Worm (Caenorhabditis elegans) whole organism, late embryonic: ENCODE results near the gene frpr-6.

Experiments used
- C38D4.7 ChIP-seq: fragments of 200-800 bp; sonication (Bioruptor generic); optimal IDR thresholded peaks from 2 replicates; lab custom pipeline; 2018; ENCODE audit warnings: mild to moderate bottlenecking, missing genetic modification characterization, moderate library complexity, missing compliant biosample characterization
- F13H6.1 ChIP-seq: sonication (generic microtip); optimal IDR thresholded peaks from 2 replicates; lab custom pipeline; 2016; ENCODE audit warnings: missing genetic modification characterization, missing compliant biosample characterization
- K02D7.2 ChIP-seq: sonication (generic microtip); optimal IDR thresholded peaks from 2 replicates; lab custom pipeline; 2017; ENCODE audit warnings: mild to moderate bottlenecking, missing genetic modification characterization, missing compliant biosample characterization
- ahr-1 ChIP-seq: sonication (generic microtip); optimal IDR thresholded peaks from 2 replicates; lab custom pipeline; 2016; ENCODE audit warnings: missing genetic modification characterization, missing compliant biosample characterization
- ama-1 ChIP-seq: fragments of 150-350 bp; optimal IDR thresholded peaks from 2 replicates; lab custom pipeline; 2014
- ceh-14 ChIP-seq: sonication (generic microtip); optimal IDR thresholded peaks from 2 replicates; lab custom pipeline; 2016; ENCODE audit warnings: missing genotype, missing genetic modification characterization, missing compliant biosample characterization
- ceh-18 ChIP-seq: sonication (generic microtip); optimal IDR thresholded peaks from 2 replicates; lab custom pipeline; 2016; ENCODE audit warnings: missing genetic modification characterization, missing compliant biosample characterization
- ceh-19 ChIP-seq: fragments of 200-800 bp; sonication (Bioruptor generic); optimal IDR thresholded peaks from 2 replicates; lab custom pipeline; 2018; ENCODE audit warnings: mild to moderate bottlenecking, missing genetic modification characterization, missing compliant biosample characterization
- ceh-2 ChIP-seq: sonication (generic microtip); optimal IDR thresholded peaks from 2 replicates; lab custom pipeline; 2016; ENCODE audit warnings: missing genotype, missing genetic modification characterization, missing compliant biosample characterization
- ceh-24 ChIP-seq: sonication (generic microtip); optimal IDR thresholded peaks from 2 replicates; lab custom pipeline; 2016; ENCODE audit warnings: mild to moderate bottlenecking, missing genetic modification characterization, missing compliant biosample characterization
- ceh-30 ChIP-seq: fragments of 150-350 bp; optimal IDR thresholded peaks from 2 replicates; lab custom pipeline; 2014; ENCODE audit warnings: missing biosample characterization, missing genetic modification characterization
- ceh-31 ChIP-seq: sonication (generic microtip); optimal IDR thresholded peaks from 2 replicates; lab custom pipeline; 2016; ENCODE audit warnings: missing genetic modification characterization, missing compliant biosample characterization
- ceh-48 ChIP-seq: sonication (generic microtip); optimal IDR thresholded peaks from 2 replicates; lab custom pipeline; 2016; ENCODE audit warnings: missing genetic modification characterization, inconsistent platforms, missing compliant biosample characterization
- ceh-9 ChIP-seq: sonication (generic microtip); optimal IDR thresholded peaks from 2 replicates; lab custom pipeline; 2016; ENCODE audit warnings: mild to moderate bottlenecking, missing genetic modification characterization, inconsistent platforms, missing compliant biosample characterization
- che-1 ChIP-seq: sonication (generic microtip); optimal IDR thresholded peaks from 2 replicates; lab custom pipeline; 2016; ENCODE audit warnings: mild to moderate bottlenecking, missing genetic modification characterization, missing compliant biosample characterization
- dmd-4 ChIP-seq: sonication (generic microtip); optimal IDR thresholded peaks from 2 replicates; lab custom pipeline; 2016; ENCODE audit warnings: borderline replicate concordance, missing genetic modification characterization, missing compliant biosample characterization
- dve-1 ChIP-seq: sonication (generic microtip); optimal IDR thresholded peaks from 2 replicates; lab custom pipeline; 2017; ENCODE audit warnings: antibody characterized with exemption, mild to moderate bottlenecking, missing genetic modification characterization, missing compliant biosample characterization
- ets-4 ChIP-seq: sonication (generic microtip); optimal IDR thresholded peaks from 2 replicates; lab custom pipeline; 2016; ENCODE audit warnings: missing genetic modification characterization, missing compliant biosample characterization
- eyg-1 ChIP-seq: sonication (generic microtip); optimal IDR thresholded peaks from 2 replicates; lab custom pipeline; 2016; ENCODE audit warnings: missing genotype, missing genetic modification characterization, missing compliant biosample characterization
- fax-1 ChIP-seq: sonication (generic microtip); optimal IDR thresholded peaks from 2 replicates; lab custom pipeline; 2016; ENCODE audit warnings: missing genotype, missing genetic modification characterization, missing compliant biosample characterization
- gmeb-2 ChIP-seq: sonication (generic microtip); optimal IDR thresholded peaks from 2 replicates; lab custom pipeline; 2016; ENCODE audit warnings: missing genetic modification characterization, inconsistent platforms, missing compliant biosample characterization
- hlh-13 ChIP-seq: fragments of 200-800 bp; sonication (Bioruptor generic); optimal IDR thresholded peaks from 2 replicates; lab custom pipeline; 2018; ENCODE audit warnings: mild to moderate bottlenecking, missing genetic modification characterization, missing compliant biosample characterization
- hlh-15 ChIP-seq: sonication (generic microtip); optimal IDR thresholded peaks from 2 replicates; lab custom pipeline; 2016; ENCODE audit warnings: missing genetic modification characterization, missing compliant biosample characterization
- hlh-6 ChIP-seq: sonication (generic microtip); optimal IDR thresholded peaks from 2 replicates; lab custom pipeline; 2016; ENCODE audit warnings: missing genotype, missing genetic modification characterization, missing compliant biosample characterization
- hlh-8 ChIP-seq: sonication (generic microtip); optimal IDR thresholded peaks from 2 replicates; lab custom pipeline; 2016; ENCODE audit warnings: missing genotype, missing genetic modification characterization, missing compliant biosample characterization
- lim-6 ChIP-seq: sonication (generic microtip); optimal IDR thresholded peaks from 2 replicates; lab custom pipeline; 2016; ENCODE audit warnings: missing genetic modification characterization, missing compliant biosample characterization
- lin-11 ChIP-seq: fragments of 200-800 bp; sonication (Bioruptor generic); optimal IDR thresholded peaks from 2 replicates; lab custom pipeline; 2018; ENCODE audit warnings: mild to moderate bottlenecking, missing genetic modification characterization, missing compliant biosample characterization
- mec-3 ChIP-seq: sonication (generic microtip); optimal IDR thresholded peaks from 2 replicates; lab custom pipeline; 2016; ENCODE audit warnings: borderline replicate concordance, missing genetic modification characterization, missing compliant biosample characterization
- nfya-1 ChIP-seq: sonication (generic microtip); optimal IDR thresholded peaks from 2 replicates; lab custom pipeline; 2017; ENCODE audit warnings: missing genetic modification characterization, mild to moderate bottlenecking, missing compliant biosample characterization, antibody characterized with exemption, moderate library complexity
- nhr-11 ChIP-seq: fragments of 150-350 bp; optimal IDR thresholded peaks from 2 replicates; lab custom pipeline; 2014; ENCODE audit warnings: missing biosample characterization, missing genetic modification characterization
- nhr-232 ChIP-seq: sonication (generic microtip); optimal IDR thresholded peaks from 2 replicates; lab custom pipeline; 2016; ENCODE audit warnings: missing genetic modification characterization, missing compliant biosample characterization
- odd-2 ChIP-seq: sonication (generic microtip); optimal IDR thresholded peaks from 2 replicates; lab custom pipeline; 2017; ENCODE audit warnings: antibody characterized with exemption, mild to moderate bottlenecking, missing genetic modification characterization, missing compliant biosample characterization
- pag-3 ChIP-seq: sonication (generic microtip); optimal IDR thresholded peaks from 2 replicates; lab custom pipeline; 2016; ENCODE audit warnings: missing compliant biosample characterization, missing genetic modification characterization, borderline replicate concordance
- pat-9 ChIP-seq: fragments of 200-800 bp; sonication (Bioruptor generic); optimal IDR thresholded peaks from 2 replicates; lab custom pipeline; 2018; ENCODE audit warnings: mild to moderate bottlenecking, missing genetic modification characterization, moderate library complexity, missing compliant biosample characterization
- pax-1 ChIP-seq: fragments of 150-350 bp; optimal IDR thresholded peaks from 2 replicates; lab custom pipeline; 2014; ENCODE audit warnings: missing biosample characterization, missing genetic modification characterization
- pha-2 ChIP-seq: sonication (generic microtip); optimal IDR thresholded peaks from 2 replicates; lab custom pipeline; 2017; ENCODE audit warnings: mild to moderate bottlenecking, missing genetic modification characterization, missing compliant biosample characterization
- pha-4 ChIP-seq: fragments of 150-350 bp; optimal IDR thresholded peaks from 2 replicates; lab custom pipeline; 2018; ENCODE audit warnings: missing biosample characterization, missing genetic modification reagents, missing genetic modification characterization
- pros-1 ChIP-seq: fragments of 150-350 bp; optimal IDR thresholded peaks from 2 replicates; lab custom pipeline; 2014; ENCODE audit warnings: missing biosample characterization, missing genetic modification reagents, missing genetic modification characterization
- ref-2 ChIP-seq: sonication (generic microtip); optimal IDR thresholded peaks from 2 replicates; lab custom pipeline; 2016; ENCODE audit warnings: missing genetic modification characterization, missing compliant biosample characterization
- rnt-1 ChIP-seq: sonication (generic microtip); optimal IDR thresholded peaks from 2 replicates; lab custom pipeline; 2016; ENCODE audit warnings: missing genetic modification characterization, missing compliant biosample characterization
- sdc-2 ChIP-seq: sonication (generic microtip); optimal IDR thresholded peaks from 2 replicates; lab custom pipeline; 2016; ENCODE audit warnings: missing genotype, missing genetic modification characterization, missing compliant biosample characterization
- sox-4 ChIP-seq: sonication (generic microtip); optimal IDR thresholded peaks from 2 replicates; lab custom pipeline; 2017; ENCODE audit warnings: mild to moderate bottlenecking, missing genetic modification characterization, inconsistent platforms, missing compliant biosample characterization
- syd-9 ChIP-seq: sonication (generic microtip); optimal IDR thresholded peaks from 2 replicates; lab custom pipeline; 2016; ENCODE audit warnings: mild to moderate bottlenecking, missing genetic modification characterization, moderate library complexity, missing compliant biosample characterization
- tbx-2 ChIP-seq: sonication (generic microtip); optimal IDR thresholded peaks from 2 replicates; lab custom pipeline; 2016; ENCODE audit warnings: missing genetic modification characterization, missing compliant biosample characterization
- tbx-7 ChIP-seq: sonication (generic microtip); optimal IDR thresholded peaks from 2 replicates; lab custom pipeline; 2016; ENCODE audit warnings: missing genotype, missing genetic modification characterization, missing compliant biosample characterization
- unc-3 ChIP-seq, 2 experiments: fragments of 200-800 bp in 1 of 2; sonication (Bioruptor generic) in 1 of 2; sonication (generic microtip) in 1 of 2; conservative IDR thresholded peaks in 1 of 2; optimal IDR thresholded peaks in 1 of 2; 2 replicates each; pipeline versions ENCODE4 v1.3.6 to Lab custom; 2016 to 2022; ENCODE audit warnings: missing compliant biosample characterization in 2 of 2, missing genetic modification characterization in 2 of 2, missing genetic modification reagents in 1 of 2
- unc-42 ChIP-seq: sonication (generic microtip); optimal IDR thresholded peaks from 2 replicates; lab custom pipeline; 2016; ENCODE audit warnings: missing genotype, missing genetic modification characterization, missing compliant biosample characterization
- unc-55 ChIP-seq: sonication (generic microtip); optimal IDR thresholded peaks from 2 replicates; lab custom pipeline; 2017; ENCODE audit warnings: missing biosample characterization, missing genetic modification reagents, missing genetic modification characterization
- zip-5 ChIP-seq: sonication (generic microtip); optimal IDR thresholded peaks from 2 replicates; lab custom pipeline; 2016; ENCODE audit warnings: missing genetic modification characterization, missing compliant biosample characterization

Gene frpr-6

DNA sequence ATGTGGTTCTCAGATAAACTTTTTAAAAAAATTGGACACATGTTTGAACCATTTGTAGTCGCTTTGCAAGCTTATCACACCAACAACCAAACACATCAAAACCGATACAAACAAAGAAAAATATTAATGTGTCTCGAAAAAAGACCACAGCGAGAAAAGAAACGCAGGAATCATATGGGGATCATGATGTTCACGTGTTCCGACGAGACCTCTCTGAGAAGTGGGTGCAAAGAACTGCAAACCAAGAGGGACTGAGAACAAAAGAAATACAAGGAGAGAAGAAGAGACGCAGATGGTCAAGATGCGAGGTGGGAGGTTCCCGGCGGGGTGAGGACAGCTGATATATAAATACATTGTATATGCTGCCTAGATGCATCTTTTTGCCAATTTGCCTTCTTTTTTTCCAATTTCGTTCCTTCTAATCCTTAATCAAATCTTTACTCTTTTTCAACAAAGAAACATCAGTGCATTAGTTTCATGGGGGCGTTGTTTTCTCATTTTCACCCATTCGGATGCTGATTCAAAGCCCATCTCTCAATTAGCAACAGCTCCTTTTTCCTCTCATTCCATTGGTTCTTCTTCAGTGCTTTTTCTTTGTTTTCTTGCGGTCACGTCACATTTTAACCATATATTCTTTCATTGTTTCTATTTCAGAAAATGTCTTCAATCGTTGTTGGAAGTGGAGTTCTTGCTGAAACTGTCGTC lies 5.2 kb downstream of the frpr-6 start, which contains the start of gene F21C10.10 (continued):
- no peak for TF ChIP-seq pros-1 (tag; lab: Kevin White, UChicago)
- TF ChIP-seq ceh-31 (tag; lab: Kevin White, UChicago): peak; percentile 41
- no peak for TF ChIP-seq pax-1 (tag; lab: Kevin White, UChicago)
- TF ChIP-seq zip-5: no peak
- TF ChIP-seq ceh-30 (tag; lab: Kevin White, UChicago): no peak
- TF ChIP-seq ahr-1: no peak
- no peak for TF ChIP-seq ets-4
- no peak for TF ChIP-seq F13H6.1
- TF ChIP-seq odd-2 (tag; lab: Kevin White, UChicago): no peak
- TF ChIP-seq ama-1 (lab: Kevin White, UChicago): no peak
- TF ChIP-seq dmd-4 (tag; lab: Kevin White, UChicago): no peak
- no peak for TF ChIP-seq gmeb-2 (tag; lab: Kevin White, UChicago)
- no peak for TF ChIP-seq sox-4 (tag; lab: Kevin White, UChicago)
- TF ChIP-seq pag-3 (tag; lab: Kevin White, UChicago): no peak
- TF ChIP-seq hlh-13: no peak
- TF ChIP-seq C38D4.7 (GFP tag; lab: Kevin White, UChicago): no peak
- no peak for TF ChIP-seq hlh-15 (tag; lab: Kevin White, UChicago)
- TF ChIP-seq sdc-2 (tag; lab: Kevin White, UChicago): no peak
- TF ChIP-seq eyg-1: no peak
- no peak for TF ChIP-seq nhr-232 (tag; lab: Kevin White, UChicago)
- peak; percentile 76 for TF ChIP-seq nfya-1
- no peak for TF ChIP-seq ceh-48 (tag; lab: Kevin White, UChicago)
- peak; percentile 66 for TF ChIP-seq rnt-1 (tag; lab: Kevin White, UChicago)
- TF ChIP-seq ceh-18: peak; percentile 73
- TF ChIP-seq ceh-2: no peak
- no peak for TF ChIP-seq unc-3 (GFP tag; conservative IDR thresholded peaks at IDR 0.05; lab: Robert Waterston, UW)
- TF ChIP-seq unc-3 (tag; optimal IDR thresholded peaks at IDR 0.05; lab: Kevin White, UChicago): no peak
- no peak for TF ChIP-seq ceh-14 (tag; lab: Kevin White, UChicago)
- TF ChIP-seq unc-42: peak; percentile 67
- TF ChIP-seq lim-6 (tag; lab: Kevin White, UChicago): no peak
- no peak for TF ChIP-seq fax-1 (tag; lab: Kevin White, UChicago)
- TF ChIP-seq mec-3 (tag; lab: Kevin White, UChicago): no peak
- peak; percentile 74 for TF ChIP-seq ref-2 (tag; lab: Kevin White, UChicago)
- TF ChIP-seq unc-55 (GFP tag; lab: Kevin White, UChicago): peak; percentile 84
- TF ChIP-seq tbx-7: no peak
- no peak for TF ChIP-seq K02D7.2 (tag; lab: Kevin White, UChicago)
- TF ChIP-seq pha-2 (tag; lab: Kevin White, UChicago): no peak
- TF ChIP-seq ceh-24 (tag; lab: Kevin White, UChicago): no peak
- no peak for TF ChIP-seq che-1 (tag; lab: Kevin White, UChicago)
- peak; percentile 15 for TF ChIP-seq syd-9
- TF ChIP-seq ceh-19 (GFP tag; lab: Kevin White, UChicago): no peak
- TF ChIP-seq hlh-6 (tag; lab: Kevin White, UChicago): no peak
- no peak for TF ChIP-seq pha-4
- TF ChIP-seq nhr-11 (tag; lab: Kevin White, UChicago): no peak
- peak; percentile 85 for TF ChIP-seq tbx-2 (tag; lab: Kevin White, UChicago)
- TF ChIP-seq ceh-9: no peak
- no peak for TF ChIP-seq pat-9 (tag; lab: Kevin White, UChicago)
- peak; percentile 46 for TF ChIP-seq hlh-8 (tag; lab: Kevin White, UChicago)
- peak; percentile 37 for TF ChIP-seq dve-1 (tag; lab: Kevin White, UChicago)
- no peak for TF ChIP-seq lin-11
